Worm (Caenorhabditis elegans) whole organism, midembryonic: ENCODE results near the gene prp-19.
A peak's percentile ranks its signal among the peaks of the same experiment; 100 is the strongest.

Source experiments
- T22C8.4 ChIP-seq: fragments of 200-800 bp; sonication (Bioruptor generic); IDR thresholded peaks from 2 replicates; pipeline ENCODE4 v1.3.6; 2022; ENCODE audit warnings: missing genetic modification characterization, missing compliant biosample characterization
- cog-1 ChIP-seq: sonication (generic microtip); optimal IDR thresholded peaks from 2 replicates; lab custom pipeline; 2016; ENCODE audit warnings: missing genetic modification characterization, missing compliant biosample characterization
- flt-1 ChIP-seq: fragments of 200-800 bp; sonication (Bioruptor generic); IDR thresholded peaks from 2 replicates; pipeline ENCODE4 v1.3.6; 2022; ENCODE audit warnings: missing genetic modification characterization, missing compliant biosample characterization
- klf-2 ChIP-seq: fragments of 200-800 bp; sonication (Bioruptor generic); conservative IDR thresholded peaks from 2 replicates; pipeline ENCODE4 v1.3.6; 2022; ENCODE audit warnings: missing genetic modification reagents, missing genetic modification characterization, missing compliant biosample characterization
- med-1 ChIP-seq: sonication (generic microtip); optimal IDR thresholded peaks from 2 replicates; lab custom pipeline; 2017; ENCODE audit warnings: missing genetic modification characterization, mild to moderate bottlenecking, missing compliant biosample characterization, antibody characterized with exemption, missing genetic modification reagents; ENCODE audit not compliant: insufficient read depth
- ref-1 ChIP-seq: fragments of 200-800 bp; sonication (Bioruptor generic); conservative IDR thresholded peaks from 2 replicates; pipeline ENCODE4 v1.3.6; 2022; ENCODE audit warnings: missing genetic modification reagents, missing genetic modification characterization, missing compliant biosample characterization
- tab-1 ChIP-seq: fragments of 200-800 bp; sonication (Bioruptor generic); IDR thresholded peaks from 2 replicates; pipeline ENCODE4 v1.3.6; 2022; ENCODE audit warnings: missing genetic modification characterization, missing compliant biosample characterization
- ztf-23 ChIP-seq: fragments of 200-800 bp; sonication (Bioruptor generic); IDR thresholded peaks from 2 replicates; pipeline ENCODE4 v1.3.6; 2022; ENCODE audit warnings: missing genetic modification reagents, missing genetic modification characterization, missing compliant biosample characterization
- ztf-29 ChIP-seq: fragments of 200-800 bp; sonication (Bioruptor generic); IDR thresholded peaks from 2 replicates; pipeline ENCODE4 v1.3.6; 2022; ENCODE audit warnings: missing genetic modification reagents, missing genetic modification characterization, missing compliant biosample characterization

Gene prp-19

ce11 chrIII:5140559-5140958 lies 31.3 kb downstream of the prp-19 start:
- 0 out of 2 replicates have a peak, but pooled peaks have one; percentile 21 for TF ChIP-seq T22C8.4
- TF ChIP-seq cog-1 (tag; lab: Kevin White, UChicago), result no peak

- no peak for TF ChIP-seq ztf-29
- TF ChIP-seq tab-1, result no peak
- no peak for TF ChIP-seq cog-1 (tag; lab: Kevin White, UChicago)
- TF ChIP-seq med-1 (GFP tag; lab: Kevin White, UChicago), result no peak
- no peak for TF ChIP-seq ztf-23 (GFP tag; lab: Robert Waterston, UW)
- 0 out of 2 replicates have a peak, but pooled peaks have one; percentile 17 for TF ChIP-seq ref-1 (GFP tag; lab: Robert Waterston, UW)
- TF ChIP-seq T22C8.4, result no peak
Measured at ce11 chrIII:5139768-5140167, 32.1 kb downstream of the prp-19 start.

DNA sequence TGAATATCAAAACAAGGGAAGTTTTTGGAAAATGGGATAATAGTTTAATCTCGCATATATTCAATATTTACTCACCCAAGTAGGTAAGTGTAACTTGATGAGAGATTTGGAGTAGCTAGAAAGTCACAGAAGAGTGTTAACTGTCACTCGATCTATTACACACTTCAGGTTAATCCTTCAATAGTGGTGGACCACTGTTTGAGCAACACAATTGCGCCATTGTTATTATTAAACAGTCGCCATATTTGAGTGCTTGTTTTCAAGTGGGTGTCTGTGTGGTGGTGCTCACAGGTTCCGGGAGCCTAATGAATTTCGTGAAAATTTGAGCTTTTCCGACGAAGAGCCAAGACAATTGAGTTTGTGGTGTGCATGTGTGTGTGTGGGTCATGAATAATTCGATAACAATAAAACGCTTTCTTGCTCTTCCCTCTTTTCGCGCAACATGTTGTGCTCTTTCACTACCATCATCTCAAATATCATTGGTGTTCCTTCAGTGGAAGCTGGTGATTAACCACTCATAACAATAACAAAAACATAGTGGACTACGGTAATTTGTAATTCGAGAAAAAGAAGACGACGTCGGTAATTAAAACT lies 32.8 kb downstream of the prp-19 start:
- TF ChIP-seq ref-1 (GFP tag; lab: Robert Waterston, UW) (no peak), med-1 (GFP tag; lab: Kevin White, UChicago) (no peak), tab-1 (no peak), klf-2 (GFP tag; lab: Robert Waterston, UW) (no peak), ztf-23 (GFP tag; lab: Robert Waterston, UW) (no peak)

DNA sequence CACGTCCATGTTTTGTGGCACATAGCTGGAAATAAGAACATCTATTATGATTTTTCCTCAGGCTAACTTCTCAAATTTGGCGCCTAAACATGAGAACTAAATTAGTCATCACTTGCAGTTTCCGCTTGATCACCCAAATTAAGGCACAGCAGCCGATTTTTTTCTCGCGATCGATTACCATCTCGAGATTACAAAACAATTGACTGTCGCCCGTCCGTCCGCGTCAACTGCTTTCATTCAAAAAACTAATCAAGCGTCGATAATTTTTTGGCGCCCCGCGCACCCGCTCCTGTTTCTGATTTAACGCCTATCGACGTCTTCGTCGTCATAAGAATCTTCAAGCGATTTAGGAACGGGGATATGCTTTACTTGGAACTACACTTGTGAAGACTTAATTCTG lies 34.2 kb downstream of the prp-19 start:
- TF ChIP-seq T22C8.4 (no peak), ref-1 (GFP tag; lab: Robert Waterston, UW) (no peak), klf-2 (GFP tag; lab: Robert Waterston, UW) (no peak), ztf-23 (GFP tag; lab: Robert Waterston, UW) (no peak), cog-1 (tag; lab: Kevin White, UChicago) (no peak), flt-1 (GFP tag; lab: Robert Waterston, UW) (no peak), ztf-29 (no peak)

- TF ChIP-seq T22C8.4 (no peak), tab-1 (no peak), cog-1 (tag; lab: Kevin White, UChicago) (no peak), ztf-23 (GFP tag; lab: Robert Waterston, UW) (no peak), klf-2 (GFP tag; lab: Robert Waterston, UW) (no peak)
Measured at ce11 chrIII:5137099-5137498, 34.7 kb downstream of the prp-19 start.

DNA sequence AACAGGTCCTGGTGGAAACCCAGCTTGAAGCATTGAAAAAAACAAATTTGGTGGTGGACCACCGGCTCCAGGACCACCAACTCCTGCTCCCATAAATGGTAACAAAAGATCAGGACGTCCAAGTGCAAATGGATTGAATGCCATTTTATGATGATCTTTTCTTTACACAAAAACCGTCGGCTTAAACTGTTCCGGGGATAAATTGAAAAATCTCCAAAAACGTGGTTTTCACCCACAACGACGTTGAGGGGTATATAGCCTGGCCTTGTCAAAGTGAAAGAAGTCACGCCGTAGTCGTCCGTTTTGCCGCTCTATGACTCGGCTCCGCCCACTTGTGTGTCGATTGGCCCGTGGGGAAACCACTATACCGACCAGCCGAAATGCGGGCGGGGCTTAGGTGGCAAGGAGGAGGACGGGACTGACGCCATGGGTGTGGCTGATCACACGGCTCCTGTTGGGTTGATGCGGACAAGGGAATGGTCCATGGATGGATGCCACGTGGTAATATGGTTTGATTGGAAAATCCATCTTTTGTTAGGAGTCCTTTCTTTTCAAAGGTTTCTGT lies 35.7 kb downstream of the prp-19 start, which contains the start of gene tbx-2:
Gene tbx-2, minus strand, starts transcription at position 264 of the 565 bp plus-strand sequence.
- TF ChIP-seq ref-1 (GFP tag; lab: Robert Waterston, UW) (no peak), ztf-23 (GFP tag; lab: Robert Waterston, UW) (no peak), T22C8.4 (no peak), cog-1 (tag; lab: Kevin White, UChicago) (no peak), klf-2 (GFP tag; lab: Robert Waterston, UW) (no peak), tab-1 (no peak), med-1 (GFP tag; lab: Kevin White, UChicago) (no peak), flt-1 (GFP tag; lab: Robert Waterston, UW) (no peak), ztf-29 (no peak)

DNA sequence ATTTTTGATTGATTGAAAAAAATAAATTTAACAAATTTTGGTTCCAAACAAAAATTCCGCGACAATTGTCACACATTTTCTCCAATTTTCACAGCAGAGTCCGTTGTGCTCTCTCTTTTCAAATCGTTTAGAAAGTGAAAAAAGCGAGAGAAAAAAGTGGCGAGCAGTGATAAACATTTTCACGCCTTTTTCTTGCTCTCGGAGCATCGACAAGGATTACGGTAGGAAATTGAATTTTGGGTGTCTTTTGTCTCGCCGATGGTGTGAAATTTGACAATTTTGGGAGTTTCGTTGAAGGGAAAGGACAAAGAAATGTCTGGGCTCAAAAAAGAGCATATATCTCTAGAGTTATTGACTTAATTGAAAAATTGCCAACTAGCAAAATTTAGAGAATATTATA lies 37.3 kb downstream of the prp-19 start:
- TF ChIP-seq ztf-29 (no peak), flt-1 (GFP tag; lab: Robert Waterston, UW) (no peak), ztf-23 (GFP tag; lab: Robert Waterston, UW) (no peak), T22C8.4 (no peak), ref-1 (GFP tag; lab: Robert Waterston, UW) (no peak), cog-1 (tag; lab: Kevin White, UChicago) (no peak)

ce11 chrIII:5130654-5131053 lies 41.2 kb downstream of the prp-19 start:
- TF ChIP-seq cog-1 (tag; lab: Kevin White, UChicago) (no peak), flt-1 (GFP tag; lab: Robert Waterston, UW) (no peak), ztf-29 (no peak), ztf-23 (GFP tag; lab: Robert Waterston, UW) (no peak)

DNA sequence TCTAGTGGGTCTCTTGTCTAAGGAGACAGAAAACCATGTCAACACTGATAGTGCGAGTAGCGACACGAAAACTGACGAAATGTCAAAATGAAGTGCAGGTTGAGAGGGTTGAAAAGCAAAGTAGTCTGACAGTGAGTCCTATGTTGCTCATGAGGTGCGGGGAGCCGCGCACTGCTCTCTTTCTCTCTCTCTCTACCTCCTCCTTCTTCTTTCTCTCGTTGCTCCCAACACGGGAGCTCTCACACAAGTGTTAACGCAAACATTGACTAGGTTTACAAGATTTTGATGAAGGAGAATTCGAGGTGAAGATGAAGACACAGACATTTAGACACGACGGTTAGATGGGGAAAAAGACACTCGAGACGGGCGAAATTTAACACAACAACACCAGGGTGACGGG lies 42.6 kb downstream of the prp-19 start:
- TF ChIP-seq ref-1 (GFP tag; lab: Robert Waterston, UW) (no peak), tab-1 (no peak)

ce11 chrIII:5126988-5127387 lies 44.9 kb downstream of the prp-19 start:
- TF ChIP-seq med-1 (GFP tag; lab: Kevin White, UChicago) (no peak), cog-1 (tag; lab: Kevin White, UChicago) (no peak), T22C8.4 (no peak), ref-1 (GFP tag; lab: Robert Waterston, UW) (no peak), ztf-23 (GFP tag; lab: Robert Waterston, UW) (no peak), tab-1 (no peak), ztf-29 (no peak), flt-1 (GFP tag; lab: Robert Waterston, UW) (no peak), klf-2 (GFP tag; lab: Robert Waterston, UW) (no peak)

DNA sequence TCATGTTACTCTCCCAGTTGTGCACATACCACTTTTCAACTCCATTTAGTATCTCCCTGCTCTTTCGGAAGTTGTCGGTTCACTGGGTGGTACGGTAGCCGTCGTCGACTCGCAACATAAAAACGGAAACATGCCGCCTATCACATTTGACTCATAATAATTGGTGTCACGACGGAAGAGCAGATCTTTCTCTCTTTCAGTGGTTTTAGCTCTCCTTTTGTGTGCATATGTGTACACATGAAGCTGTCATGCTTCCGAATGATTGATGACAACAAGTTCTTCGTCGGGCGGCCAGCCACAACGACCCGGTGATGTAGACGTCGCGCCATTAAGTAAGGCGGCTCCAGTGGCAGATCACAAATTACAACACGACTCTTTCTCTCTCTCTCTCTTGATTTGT lies 46.1 kb downstream of the prp-19 start:
- no peak for TF ChIP-seq ztf-29
- TF ChIP-seq klf-2 (GFP tag; lab: Robert Waterston, UW), result no peak
- no peak for TF ChIP-seq cog-1 (tag; lab: Kevin White, UChicago)
- no peak for TF ChIP-seq med-1 (GFP tag; lab: Kevin White, UChicago)
